Worm (Caenorhabditis elegans): ENCODE results near the gene C34F11.2.

ce11 chrII:5234728-5235127 lies 22.7 kb downstream of the C34F11.2 start:
- TF ChIP-seq B0336.3 (GFP tag; IDR thresholded peaks at IDR 0.05): no peak
- TF ChIP-seq ceh-40 (GFP tag; IDR thresholded peaks at IDR 0.05): no peak
- TF ChIP-seq nhr-80 (tag; optimal IDR thresholded peaks at IDR 0.05): peak; percentile 52
- no peak for TF ChIP-seq ama-1 (optimal IDR thresholded peaks at IDR 0.05)
- TF ChIP-seq ama-1 (GFP tag; optimal IDR thresholded peaks at IDR 0.05): no peak
- TF ChIP-seq rcor-1 (GFP tag; IDR thresholded peaks at IDR 0.05): no peak
- no peak for TF ChIP-seq tbp1 (GFP tag; optimal IDR thresholded peaks at IDR 0.05)
- no peak for TF ChIP-seq ztf-28 (GFP tag; IDR thresholded peaks at IDR 0.05)
- no peak for TF ChIP-seq mcd-1 (GFP tag; IDR thresholded peaks at IDR 0.05)
- TF ChIP-seq somi-1 (GFP tag; optimal IDR thresholded peaks at IDR 0.05): no peak
